Worm (Caenorhabditis elegans): ENCODE results near the gene srz-10.

- TF ChIP-seq ztf-11 (tag; optimal IDR thresholded peaks at IDR 0.05), result no peak
- TF ChIP-seq nhr-77 (tag; optimal IDR thresholded peaks at IDR 0.05), result no peak
- no peak for TF ChIP-seq nhr-25 (tag; optimal IDR thresholded peaks at IDR 0.05)
- TF ChIP-seq nhr-129 (tag; optimal IDR thresholded peaks at IDR 0.05), result no peak
- TF ChIP-seq egl-27 (tag; optimal IDR thresholded peaks at IDR 0.05), result no peak
- no peak for TF ChIP-seq nhr-237 (tag; optimal IDR thresholded peaks at IDR 0.05)
- no peak for TF ChIP-seq skn-1 (tag; optimal IDR thresholded peaks at IDR 0.05)
- no peak for TF ChIP-seq ama-1 (optimal IDR thresholded peaks at IDR 0.05)
- TF ChIP-seq ztf-4 (tag; optimal IDR thresholded peaks at IDR 0.05), result no peak
- no peak for TF ChIP-seq alr-1 (tag; optimal IDR thresholded peaks at IDR 0.05)
- no peak for TF ChIP-seq unc-55 (GFP tag; optimal IDR thresholded peaks at IDR 0.05)
- no peak for TF ChIP-seq snpc-4 (tag; optimal IDR thresholded peaks at IDR 0.05)
- TF ChIP-seq blmp-1 (tag; optimal IDR thresholded peaks at IDR 0.05; ENCODE audit: insufficient read depth), result no peak
- TF ChIP-seq lin-13 (GFP tag; optimal IDR thresholded peaks at IDR 0.05), result no peak
Measured at ce11 chrV:15349044-15349443, 40.1 kb upstream of the srz-10 start, which contains the start of gene clec-230.
